Worm (Caenorhabditis elegans): Measurements from ENCODE around the gene elt-1.

The elt-1 gene

DNA sequence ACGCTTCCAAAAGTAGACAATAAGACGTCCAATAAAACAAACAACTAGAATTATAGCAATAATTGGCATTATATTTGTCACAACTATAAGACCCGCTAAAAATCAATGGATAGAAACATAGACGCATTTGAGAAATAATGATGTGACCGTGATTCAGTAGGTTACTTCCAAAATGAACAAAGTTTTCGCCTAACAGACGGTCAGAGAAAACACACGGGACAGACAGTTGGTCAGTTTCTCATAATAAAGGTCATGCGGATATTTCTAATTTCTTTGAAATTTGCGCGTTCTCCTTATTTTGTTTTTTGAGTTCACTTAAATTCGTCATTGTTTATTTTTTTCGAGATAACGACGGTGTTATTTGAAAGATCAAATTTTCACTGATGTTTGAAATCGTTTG, 16.8 kb downstream of the elt-1 start:
- TF ChIP-seq Y79H2A.3 (GFP tag; conservative IDR thresholded peaks at IDR 0.05) (no peak), dpl-1 (GFP tag; optimal IDR thresholded peaks at IDR 0.05) (no peak), lin-26 (GFP tag; IDR thresholded peaks at IDR 0.05) (0 out of 2 replicates have a peak, but pooled peaks have one; percentile 12), let-607 (tag; optimal IDR thresholded peaks at IDR 0.05) (no peak)

DNA sequence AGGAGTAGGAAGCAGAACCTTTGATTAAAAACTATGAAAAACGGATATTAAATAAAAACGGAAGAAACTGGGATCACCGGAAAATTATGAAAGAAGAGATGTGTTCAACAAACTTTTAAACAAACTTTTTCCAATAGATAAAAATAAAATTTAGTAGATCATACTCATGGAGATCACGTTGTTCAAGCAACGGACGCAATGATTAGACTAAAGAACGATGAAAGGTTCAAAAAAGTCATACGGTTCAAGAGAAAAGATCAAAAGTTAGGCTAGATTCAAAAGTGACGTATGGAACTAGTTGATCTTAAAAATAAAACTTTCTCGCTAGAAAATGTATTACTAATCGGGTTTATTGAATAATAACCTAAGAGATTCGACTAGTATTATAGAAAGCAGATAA, 17.3 kb downstream of the elt-1 start:
- no peak for TF ChIP-seq xnd-1 (tag; optimal IDR thresholded peaks at IDR 0.05)
- TF ChIP-seq snpc-1.3 (tag; optimal IDR thresholded peaks at IDR 0.05; ENCODE audit: insufficient read depth): no peak
- TF ChIP-seq nfya-2 (GFP tag; IDR thresholded peaks at IDR 0.05): no peak
- no peak for TF ChIP-seq him-1 (tag; optimal IDR thresholded peaks at IDR 0.05)
- no peak for TF ChIP-seq ama-1 (optimal IDR thresholded peaks at IDR 0.05)
- TF ChIP-seq ama-1 (GFP tag; optimal IDR thresholded peaks at IDR 0.05): no peak
- TF ChIP-seq madf-8 (GFP tag; conservative IDR thresholded peaks at IDR 0.05): no peak

DNA sequence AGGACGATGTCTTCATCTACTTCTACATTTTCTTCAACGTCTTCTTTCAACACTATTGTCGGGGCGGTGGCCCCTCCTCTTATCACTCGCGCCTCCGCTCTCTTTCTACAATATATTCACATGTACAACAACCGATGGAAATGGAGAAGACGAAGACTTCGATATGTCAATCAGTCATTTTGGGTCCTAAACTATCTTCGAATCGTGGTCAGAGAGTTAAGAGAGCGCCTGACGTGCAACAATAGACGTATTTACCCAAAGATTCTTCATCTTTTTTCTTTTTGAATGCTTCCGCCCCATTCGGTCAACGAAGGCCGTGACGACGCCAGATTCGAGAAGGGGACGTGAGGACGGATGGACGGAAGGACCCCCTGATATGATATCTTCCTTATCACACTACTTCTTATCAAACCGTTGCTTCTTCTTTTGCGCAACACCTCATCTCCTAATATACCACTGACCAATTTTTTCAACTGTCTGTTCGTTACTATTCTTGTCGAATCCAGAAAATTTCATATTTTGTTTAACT, 18.2 kb downstream of the elt-1 start:
- TF ChIP-seq ama-1 (optimal IDR thresholded peaks at IDR 0.05) (no peak), ama-1 (GFP tag; optimal IDR thresholded peaks at IDR 0.05) (no peak), bed-1 (GFP tag; IDR thresholded peaks at IDR 0.05) (no peak), nhr-80 (tag; optimal IDR thresholded peaks at IDR 0.05) (no peak), ztf-18 (tag; optimal IDR thresholded peaks at IDR 0.05) (no peak), ccch-3 (GFP tag; optimal IDR thresholded peaks at IDR 0.05) (no peak), egl-44 (GFP tag; IDR thresholded peaks at IDR 0.05) (no peak)

DNA sequence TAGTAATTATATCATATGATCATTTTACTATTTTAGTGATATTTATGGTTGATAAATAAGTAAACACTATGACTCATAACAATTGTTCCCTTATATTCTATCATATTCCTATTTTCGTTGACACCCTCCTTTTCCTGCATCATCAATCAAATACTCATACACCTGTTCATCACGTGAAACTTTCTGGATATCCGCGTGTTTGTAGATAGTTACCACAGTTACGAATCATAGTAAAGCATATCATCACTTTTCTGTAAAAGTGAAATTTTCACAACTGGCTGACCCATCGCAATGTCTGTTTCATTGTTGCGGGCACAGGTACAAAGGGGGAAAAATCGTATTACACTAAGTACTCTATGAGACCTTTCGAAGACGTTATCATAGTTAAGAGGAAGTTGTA, 19.1 kb downstream of the elt-1 start:
- TF ChIP-seq mes-4 (tag; optimal IDR thresholded peaks at IDR 0.05) (no peak), ekl-4 (GFP tag; IDR thresholded peaks at IDR 0.05) (no peak), ztf-28 (GFP tag; IDR thresholded peaks at IDR 0.05) (no peak), F23B12.7 (tag; optimal IDR thresholded peaks at IDR 0.05; ENCODE audit: insufficient read depth) (no peak), madf-6 (GFP tag; IDR thresholded peaks at IDR 0.05) (no peak), unc-130 (GFP tag; optimal IDR thresholded peaks at IDR 0.05) (no peak), C17E4.6 (GFP tag; IDR thresholded peaks at IDR 0.05) (no peak), dox-1 (GFP tag; IDR thresholded peaks at IDR 0.05) (no peak), ztf-25 (GFP tag; IDR thresholded peaks at IDR 0.05) (no peak), F57C9.4 (tag; optimal IDR thresholded peaks at IDR 0.05) (no peak), dpff-1 (tag; optimal IDR thresholded peaks at IDR 0.05) (no peak), ceh-58 (GFP tag; IDR thresholded peaks at IDR 0.05) (no peak), unc-62 (GFP tag; optimal IDR thresholded peaks at IDR 0.05) (no peak), lin-54 (GFP tag; optimal IDR thresholded peaks at IDR 0.05) (no peak), hlh-26 (GFP tag; conservative IDR thresholded peaks at IDR 0.05) (no peak), K11D2.4 (GFP tag; IDR thresholded peaks at IDR 0.05) (no peak), bed-2 (GFP tag; IDR thresholded peaks at IDR 0.05) (no peak), madf-8 (GFP tag; conservative IDR thresholded peaks at IDR 0.05) (no peak), hmg-20 (GFP tag; IDR thresholded peaks at IDR 0.05) (no peak), zim-3 (tag; optimal IDR thresholded peaks at IDR 0.05) (no peak)
